Worm (Caenorhabditis elegans): Measurements from ENCODE around the gene dsb-1.

Gene dsb-1

ce11 chrIV:12429504-12429903 lies 20.8 kb downstream of the dsb-1 start:
- TF ChIP-seq ztf-23 (GFP tag; IDR thresholded peaks at IDR 0.05) (no peak), klf-2 (GFP tag; conservative IDR thresholded peaks at IDR 0.05) (no peak), ztf-29 (GFP tag; IDR thresholded peaks at IDR 0.05) (no peak), cog-1 (tag; optimal IDR thresholded peaks at IDR 0.05) (no peak), flt-1 (GFP tag; IDR thresholded peaks at IDR 0.05) (no peak), T22C8.4 (GFP tag; IDR thresholded peaks at IDR 0.05) (no peak), med-1 (GFP tag; optimal IDR thresholded peaks at IDR 0.05; ENCODE audit: insufficient read depth) (no peak), ref-1 (GFP tag; conservative IDR thresholded peaks at IDR 0.05) (no peak), tab-1 (GFP tag; IDR thresholded peaks at IDR 0.05) (no peak)

ce11 chrIV:12431755-12432154 lies 23.0 kb downstream of the dsb-1 start:
- TF ChIP-seq ztf-29 (GFP tag; IDR thresholded peaks at IDR 0.05) (no peak), med-1 (GFP tag; optimal IDR thresholded peaks at IDR 0.05; ENCODE audit: insufficient read depth) (no peak), cog-1 (tag; optimal IDR thresholded peaks at IDR 0.05) (no peak), ref-1 (GFP tag; conservative IDR thresholded peaks at IDR 0.05) (no peak), ztf-23 (GFP tag; IDR thresholded peaks at IDR 0.05) (no peak), klf-2 (GFP tag; conservative IDR thresholded peaks at IDR 0.05) (no peak), T22C8.4 (GFP tag; IDR thresholded peaks at IDR 0.05) (no peak), flt-1 (GFP tag; IDR thresholded peaks at IDR 0.05) (no peak)

- TF ChIP-seq ztf-29 (GFP tag; IDR thresholded peaks at IDR 0.05) = no peak
- no peak for TF ChIP-seq klf-2 (GFP tag; conservative IDR thresholded peaks at IDR 0.05)
- TF ChIP-seq T22C8.4 (GFP tag; IDR thresholded peaks at IDR 0.05) = no peak
- TF ChIP-seq ref-1 (GFP tag; conservative IDR thresholded peaks at IDR 0.05) = no peak
- no peak for TF ChIP-seq cog-1 (tag; optimal IDR thresholded peaks at IDR 0.05)
- no peak for TF ChIP-seq med-1 (GFP tag; optimal IDR thresholded peaks at IDR 0.05; ENCODE audit: insufficient read depth)
- TF ChIP-seq flt-1 (GFP tag; IDR thresholded peaks at IDR 0.05) = no peak
- no peak for TF ChIP-seq ztf-23 (GFP tag; IDR thresholded peaks at IDR 0.05)
- TF ChIP-seq tab-1 (GFP tag; IDR thresholded peaks at IDR 0.05) = no peak
These were observed 23.6 kb downstream of the dsb-1 start, which contains the start of gene clec-184 for ce11 chrIV:12432340-12432739. Gene clec-184, plus strand, starts transcription at chrIV:12432640.

ce11 chrIV:12435442-12435841 lies 26.7 kb downstream of the dsb-1 start, which contains the start of gene irg-4:
Gene irg-4, plus strand, starts transcription at chrIV:12435833.
- TF ChIP-seq flt-1 (GFP tag; IDR thresholded peaks at IDR 0.05) (no peak), ref-1 (GFP tag; conservative IDR thresholded peaks at IDR 0.05) (no peak), cog-1 (tag; optimal IDR thresholded peaks at IDR 0.05) (no peak), med-1 (GFP tag; optimal IDR thresholded peaks at IDR 0.05; ENCODE audit: insufficient read depth) (no peak), tab-1 (GFP tag; IDR thresholded peaks at IDR 0.05) (no peak), klf-2 (GFP tag; conservative IDR thresholded peaks at IDR 0.05) (no peak), ztf-29 (GFP tag; IDR thresholded peaks at IDR 0.05) (no peak), T22C8.4 (GFP tag; IDR thresholded peaks at IDR 0.05) (no peak), ztf-23 (GFP tag; IDR thresholded peaks at IDR 0.05) (no peak)

- TF ChIP-seq tab-1 (GFP tag; IDR thresholded peaks at IDR 0.05) (no peak), flt-1 (GFP tag; IDR thresholded peaks at IDR 0.05) (no peak), ztf-23 (GFP tag; IDR thresholded peaks at IDR 0.05) (no peak), ref-1 (GFP tag; conservative IDR thresholded peaks at IDR 0.05) (no peak), klf-2 (GFP tag; conservative IDR thresholded peaks at IDR 0.05) (no peak), med-1 (GFP tag; optimal IDR thresholded peaks at IDR 0.05; ENCODE audit: insufficient read depth) (no peak), cog-1 (tag; optimal IDR thresholded peaks at IDR 0.05) (no peak)
These were observed 29.6 kb downstream of the dsb-1 start, which contains the start of gene clec-185 for ce11 chrIV:12438359-12438758. Gene clec-185, plus strand, starts transcription at chrIV:12438659.

ce11 chrIV:12441715-12442114 lies 33.0 kb downstream of the dsb-1 start, which contains the start of gene C25G4.17:
Gene C25G4.17, plus strand, starts transcription at chrIV:12442015.
- TF ChIP-seq tab-1 (GFP tag; IDR thresholded peaks at IDR 0.05) = no peak
- TF ChIP-seq T22C8.4 (GFP tag; IDR thresholded peaks at IDR 0.05) = no peak
- TF ChIP-seq ztf-23 (GFP tag; IDR thresholded peaks at IDR 0.05) = no peak
- no peak for TF ChIP-seq klf-2 (GFP tag; conservative IDR thresholded peaks at IDR 0.05)
- TF ChIP-seq ref-1 (GFP tag; conservative IDR thresholded peaks at IDR 0.05) = no peak
- no peak for TF ChIP-seq flt-1 (GFP tag; IDR thresholded peaks at IDR 0.05)
- TF ChIP-seq ztf-29 (GFP tag; IDR thresholded peaks at IDR 0.05) = no peak
- no peak for TF ChIP-seq cog-1 (tag; optimal IDR thresholded peaks at IDR 0.05)
- TF ChIP-seq med-1 (GFP tag; optimal IDR thresholded peaks at IDR 0.05; ENCODE audit: insufficient read depth) = no peak

ce11 chrIV:12443936-12444335 lies 35.2 kb downstream of the dsb-1 start, which contains the start of gene C25G4.2:
Gene C25G4.2, minus strand, starts transcription at chrIV:12444035.
- no peak for TF ChIP-seq cog-1 (tag; optimal IDR thresholded peaks at IDR 0.05)

- TF ChIP-seq ref-1 (GFP tag; conservative IDR thresholded peaks at IDR 0.05) (no peak), ztf-29 (GFP tag; IDR thresholded peaks at IDR 0.05) (no peak), tab-1 (GFP tag; IDR thresholded peaks at IDR 0.05) (no peak), klf-2 (GFP tag; conservative IDR thresholded peaks at IDR 0.05) (no peak), ztf-23 (GFP tag; IDR thresholded peaks at IDR 0.05) (no peak), cog-1 (tag; optimal IDR thresholded peaks at IDR 0.05) (no peak), T22C8.4 (GFP tag; IDR thresholded peaks at IDR 0.05) (no peak), med-1 (GFP tag; optimal IDR thresholded peaks at IDR 0.05; ENCODE audit: insufficient read depth) (no peak), flt-1 (GFP tag; IDR thresholded peaks at IDR 0.05) (no peak)
These were observed 36.8 kb downstream of the dsb-1 start, which contains the start of gene C25G4.3 for ce11 chrIV:12445463-12445934. Gene C25G4.3, minus strand, starts transcription at chrIV:12445884.

ce11 chrIV:12451225-12451831 lies 42.6 kb downstream of the dsb-1 start, which contains the start of gene dpy-26:
Gene dpy-26, minus strand, starts transcription at chrIV:12451335.
- TF ChIP-seq flt-1 (GFP tag; IDR thresholded peaks at IDR 0.05) = no peak
- TF ChIP-seq T22C8.4 (GFP tag; IDR thresholded peaks at IDR 0.05) = no peak
- TF ChIP-seq ref-1 (GFP tag; conservative IDR thresholded peaks at IDR 0.05) = no peak
- no peak for TF ChIP-seq ztf-23 (GFP tag; IDR thresholded peaks at IDR 0.05)
- no peak for TF ChIP-seq cog-1 (tag; optimal IDR thresholded peaks at IDR 0.05)
- TF ChIP-seq ztf-29 (GFP tag; IDR thresholded peaks at IDR 0.05) = no peak
- no peak for TF ChIP-seq klf-2 (GFP tag; conservative IDR thresholded peaks at IDR 0.05)
- no peak for TF ChIP-seq tab-1 (GFP tag; IDR thresholded peaks at IDR 0.05)
- TF ChIP-seq med-1 (GFP tag; optimal IDR thresholded peaks at IDR 0.05; ENCODE audit: insufficient read depth) = no peak
